Fruit fly (Drosophila melanogaster): ENCODE data around the gene CG31248.

The CG31248 gene

DNA sequence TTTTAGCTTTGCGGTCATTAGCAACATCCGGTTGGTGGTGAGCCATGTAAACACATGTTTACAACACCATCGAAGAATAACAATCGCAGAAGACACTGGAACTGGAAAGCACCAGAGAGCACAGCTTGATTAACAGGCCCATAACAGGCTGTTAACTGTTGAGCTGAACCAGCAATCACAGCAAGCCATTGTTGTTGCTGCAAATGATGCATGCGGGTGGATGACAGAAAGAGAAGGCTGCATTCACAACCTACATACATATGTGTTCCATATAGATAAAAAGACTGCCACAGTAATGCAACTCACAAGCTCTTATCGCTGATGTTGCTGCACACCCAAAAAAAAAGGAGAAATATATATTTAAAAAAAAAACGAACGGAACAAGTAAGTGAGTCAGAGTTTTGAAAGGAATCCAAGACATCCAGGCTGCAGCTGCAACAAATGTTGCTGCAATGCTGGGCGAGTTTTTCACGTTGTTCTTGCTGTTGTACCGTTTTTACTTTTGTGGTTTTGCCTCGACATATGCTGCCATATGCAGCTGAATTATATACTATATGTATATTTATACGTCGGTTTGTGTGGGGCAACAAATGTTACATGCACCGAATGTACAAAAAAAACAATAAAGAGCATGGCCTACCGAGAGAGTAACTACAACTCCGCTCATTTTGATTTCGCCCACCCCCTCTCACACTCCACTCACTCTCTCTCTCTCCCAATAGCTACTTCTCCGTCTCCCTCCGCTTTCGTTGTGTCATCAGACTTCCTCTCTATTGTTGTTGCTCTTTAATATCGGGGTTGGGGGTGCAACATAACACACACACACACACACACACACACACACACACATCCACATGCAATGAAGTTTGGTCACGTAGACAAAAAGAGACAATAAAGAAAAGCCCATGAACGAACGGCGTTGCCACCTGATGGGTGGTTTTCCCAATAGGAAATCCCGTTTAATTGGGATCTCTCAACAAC, 26.0 kb upstream of the CG31248 start (continued):
- no peak for TF ChIP-seq CG12236 (GFP tag; optimal IDR thresholded peaks at IDR 0.05)
- no peak for TF ChIP-seq CG17568 (GFP tag; optimal IDR thresholded peaks at IDR 0.05)
- no peak for TF ChIP-seq usp (GFP tag; optimal IDR thresholded peaks at IDR 0.05)
- TF ChIP-seq sc (optimal IDR thresholded peaks at IDR 0.05) = no peak
- TF ChIP-seq sc (GFP tag; optimal IDR thresholded peaks at IDR 0.05) = no peak
- no peak for TF ChIP-seq CG17829 (tag; optimal IDR thresholded peaks at IDR 0.05)
- TF ChIP-seq CG1529 (GFP tag; optimal IDR thresholded peaks at IDR 0.05) = peak; percentile 26
- TF ChIP-seq Hr78 (GFP tag; optimal IDR thresholded peaks at IDR 0.05) = peak in 1 of 2 experiments; percentile 14
- no peak for TF ChIP-seq CG31365 (tag; optimal IDR thresholded peaks at IDR 0.05)
- TF ChIP-seq stc (GFP tag; IDR thresholded peaks at IDR 0.05) = no peak; the same call in 1 of the 2 replicates
- TF ChIP-seq nerfin-2 (GFP tag; IDR thresholded peaks at IDR 0.05; ENCODE audit: partially characterized antibody) = no peak
- no peak for TF ChIP-seq Mrtf (GFP tag; IDR thresholded peaks at IDR 0.05)
- no peak for TF ChIP-seq NFAT (GFP tag; IDR thresholded peaks at IDR 0.05)
- no peak for TF ChIP-seq tx (GFP tag; optimal IDR thresholded peaks at IDR 0.05)
- no peak for TF ChIP-seq CG10959 (GFP tag; IDR thresholded peaks at IDR 0.05)
- TF ChIP-seq Sry-δ (GFP tag; optimal IDR thresholded peaks at IDR 0.05) = no peak
- TF ChIP-seq CG17612 (GFP tag; IDR thresholded peaks at IDR 0.05) = no peak
- no peak for TF ChIP-seq mirr (GFP tag; optimal IDR thresholded peaks at IDR 0.05)
- TF ChIP-seq ems (GFP tag; optimal IDR thresholded peaks at IDR 0.05) = no peak
- TF ChIP-seq ewg (GFP tag; optimal IDR thresholded peaks at IDR 0.05) = peak; percentile 44
- no peak for TF ChIP-seq pum (GFP tag; optimal IDR thresholded peaks at IDR 0.05)
- no peak for TF ChIP-seq CG7357 (GFP tag; IDR thresholded peaks at IDR 0.05)
- no peak for TF ChIP-seq Dek (tag; optimal IDR thresholded peaks at IDR 0.05)
- no peak for TF ChIP-seq CG11456 (GFP tag; IDR thresholded peaks at IDR 0.05)
- no peak for TF ChIP-seq CG12744 (GFP tag; optimal IDR thresholded peaks at IDR 0.05)
- TF ChIP-seq repo (GFP tag; optimal IDR thresholded peaks at IDR 0.05) = no peak
- no peak for TF ChIP-seq Mad (GFP tag; optimal IDR thresholded peaks at IDR 0.05)
- no peak for TF ChIP-seq CG18619 (GFP tag; optimal IDR thresholded peaks at IDR 0.05)
- TF ChIP-seq ato (GFP tag; IDR thresholded peaks at IDR 0.05; ENCODE audit: partially characterized antibody) = no peak
- no peak for TF ChIP-seq croc (GFP tag; conservative IDR thresholded peaks at IDR 0.05)
- no peak for TF ChIP-seq Atf3 (GFP tag; optimal IDR thresholded peaks at IDR 0.05)
- no peak for TF ChIP-seq CG10274 (GFP tag; optimal IDR thresholded peaks at IDR 0.05)
- TF ChIP-seq dmrt99B (tag; optimal IDR thresholded peaks at IDR 0.05) = peak; percentile 4
- TF ChIP-seq dati (GFP tag; IDR thresholded peaks at IDR 0.05) = no peak
- no peak for TF ChIP-seq gsb-n (tag; optimal IDR thresholded peaks at IDR 0.05)
- TF ChIP-seq pros (GFP tag; optimal IDR thresholded peaks at IDR 0.05) = peak; percentile 83
- TF ChIP-seq HmgD (GFP tag; optimal IDR thresholded peaks at IDR 0.05) = no peak
- peak; percentile 19 for TF ChIP-seq CrebB (tag; optimal IDR thresholded peaks at IDR 0.05)
- TF ChIP-seq CG15514 (GFP tag; optimal IDR thresholded peaks at IDR 0.05) = no peak
- TF ChIP-seq Awh (GFP tag; IDR thresholded peaks at IDR 0.05) = no peak; the same call in 1 of the 2 replicates
- peak; percentile 6 for TF ChIP-seq lbe (GFP tag; optimal IDR thresholded peaks at IDR 0.05)
- no peak for TF ChIP-seq CG3995 (GFP tag; optimal IDR thresholded peaks at IDR 0.05)
- peak; percentile 91 for TF ChIP-seq yki (optimal IDR thresholded peaks at IDR 0.05)
- TF ChIP-seq kah (GFP tag; optimal IDR thresholded peaks at IDR 0.05) = peak; percentile 31
- no peak for TF ChIP-seq ab (GFP tag; optimal IDR thresholded peaks at IDR 0.05)
- no peak for TF ChIP-seq fu2 (GFP tag; optimal IDR thresholded peaks at IDR 0.05)
- peak; percentile 17 for TF ChIP-seq stwl (tag; optimal IDR thresholded peaks at IDR 0.05)
- no peak for TF ChIP-seq Myb (GFP tag; optimal IDR thresholded peaks at IDR 0.05)
- TF ChIP-seq CG11723 (GFP tag; optimal IDR thresholded peaks at IDR 0.05) = no peak
- no peak for TF ChIP-seq CG4820 (GFP tag; optimal IDR thresholded peaks at IDR 0.05)

Measured in whole organism, embryonic.